Fruit fly (Drosophila melanogaster): ENCODE measurements around the gene Root.

DNA sequence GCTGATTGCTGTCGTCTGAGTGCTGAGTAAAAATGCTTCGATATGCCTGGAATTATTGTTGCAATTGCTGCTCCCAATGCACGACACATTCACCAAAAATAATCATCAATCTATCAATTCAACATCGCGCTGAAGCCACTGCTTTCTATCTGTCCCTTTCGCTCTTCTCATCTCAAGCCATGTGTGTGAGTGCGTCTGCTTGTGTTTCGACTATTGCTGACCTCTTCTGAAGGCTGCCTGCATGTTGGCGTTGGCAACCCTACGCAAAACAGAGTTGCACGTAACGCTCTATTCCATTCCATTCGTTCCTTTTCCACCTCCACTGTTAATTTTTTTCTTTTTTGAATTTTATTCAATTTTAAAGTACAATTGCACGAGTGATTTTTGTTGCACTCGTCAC, 47.4 kb upstream of the Root start:
- TF ChIP-seq h (optimal IDR thresholded peaks at IDR 0.05) (no peak), Sin3A (optimal IDR thresholded peaks at IDR 0.05) (no peak), Myc (optimal IDR thresholded peaks at IDR 0.05) (no peak)

Measured in Kc167 (cell line).